Worm (Caenorhabditis elegans) whole organism, early embryonic: ENCODE measurements around the gene wee-1.1.

Experiments used
- B0310.2 ChIP-seq: sonication (generic microtip); optimal IDR thresholded peaks from 2 replicates; lab custom pipeline; 2016; ENCODE audit warnings: mild to moderate bottlenecking, missing genetic modification characterization, missing compliant biosample characterization
- F13C5.2 ChIP-seq: sonication (generic microtip); optimal IDR thresholded peaks from 2 replicates; lab custom pipeline; 2017; ENCODE audit warnings: mild to moderate bottlenecking, missing genetic modification characterization, inconsistent platforms, missing compliant biosample characterization
- aly-1 ChIP-seq: sonication (generic microtip); optimal IDR thresholded peaks from 2 replicates; lab custom pipeline; 2016; ENCODE audit warnings: missing genetic modification characterization, missing compliant biosample characterization
- ama-1 ChIP-seq: fragments of 150-350 bp; optimal IDR thresholded peaks from 2 replicates; lab custom pipeline; 2014
- ceh-13 ChIP-seq: fragments of 200-800 bp; sonication (Bioruptor generic); optimal IDR thresholded peaks from 2 replicates; lab custom pipeline; 2018; ENCODE audit warnings: mild to moderate bottlenecking, missing genetic modification characterization, missing compliant biosample characterization
- ceh-36 ChIP-seq: sonication (generic microtip); optimal IDR thresholded peaks from 2 replicates; lab custom pipeline; 2016; ENCODE audit warnings: missing genetic modification characterization, inconsistent platforms, missing compliant biosample characterization
- ets-7 ChIP-seq: sonication (generic microtip); optimal IDR thresholded peaks from 2 replicates; lab custom pipeline; 2016; ENCODE audit warnings: missing genotype, missing genetic modification characterization, missing compliant biosample characterization
- flt-1 ChIP-seq: fragments of 200-800 bp; sonication (Bioruptor generic); IDR thresholded peaks from 2 replicates; pipeline ENCODE4 v1.3.6; 2022; ENCODE audit warnings: missing genetic modification characterization, missing compliant biosample characterization
- hmbx-1 ChIP-seq: sonication (generic microtip); optimal IDR thresholded peaks from 2 replicates; lab custom pipeline; 2016; ENCODE audit warnings: mild to moderate bottlenecking, missing genetic modification characterization, missing compliant biosample characterization
- hmg-4 ChIP-seq: fragments of 200-800 bp; sonication (Bioruptor generic); optimal IDR thresholded peaks from 2 replicates; lab custom pipeline; 2018; ENCODE audit warnings: mild to moderate bottlenecking, missing genetic modification characterization, missing compliant biosample characterization
- hnd-1 ChIP-seq: sonication (generic microtip); optimal IDR thresholded peaks from 2 replicates; lab custom pipeline; 2016; ENCODE audit warnings: missing genetic modification characterization, missing compliant biosample characterization
- pes-1 ChIP-seq: fragments of 200-800 bp; sonication (Bioruptor generic); IDR thresholded peaks from 2 replicates; pipeline ENCODE4 v1.3.6; 2022; ENCODE audit warnings: missing genetic modification reagents, missing genetic modification characterization, missing compliant biosample characterization
- scrt-1 ChIP-seq: fragments of 200-800 bp; sonication (Bioruptor generic); IDR thresholded peaks from 2 replicates; pipeline ENCODE4 v1.3.6; 2022; ENCODE audit warnings: missing genetic modification characterization, missing compliant biosample characterization
- sea-1 ChIP-seq: fragments of 200-800 bp; sonication (Bioruptor generic); conservative IDR thresholded peaks from 2 replicates; pipeline ENCODE4 v1.3.6; 2022; ENCODE audit warnings: missing genetic modification characterization, missing compliant biosample characterization
- tbx-11 ChIP-seq: fragments of 200-800 bp; sonication (Bioruptor generic); IDR thresholded peaks from 2 replicates; pipeline ENCODE4 v1.3.6; 2022; ENCODE audit warnings: missing genetic modification characterization, missing compliant biosample characterization
- tbx-37 ChIP-seq: fragments of 200-800 bp; sonication (Bioruptor generic); conservative IDR thresholded peaks from 2 replicates; pipeline ENCODE4 v1.3.6; 2022; ENCODE audit warnings: missing genetic modification reagents, missing genetic modification characterization, missing compliant biosample characterization
- tra-4 ChIP-seq: sonication (generic microtip); optimal IDR thresholded peaks from 2 replicates; lab custom pipeline; 2017; ENCODE audit warnings: missing genetic modification characterization, missing compliant biosample characterization

wee-1.1 gene

DNA sequence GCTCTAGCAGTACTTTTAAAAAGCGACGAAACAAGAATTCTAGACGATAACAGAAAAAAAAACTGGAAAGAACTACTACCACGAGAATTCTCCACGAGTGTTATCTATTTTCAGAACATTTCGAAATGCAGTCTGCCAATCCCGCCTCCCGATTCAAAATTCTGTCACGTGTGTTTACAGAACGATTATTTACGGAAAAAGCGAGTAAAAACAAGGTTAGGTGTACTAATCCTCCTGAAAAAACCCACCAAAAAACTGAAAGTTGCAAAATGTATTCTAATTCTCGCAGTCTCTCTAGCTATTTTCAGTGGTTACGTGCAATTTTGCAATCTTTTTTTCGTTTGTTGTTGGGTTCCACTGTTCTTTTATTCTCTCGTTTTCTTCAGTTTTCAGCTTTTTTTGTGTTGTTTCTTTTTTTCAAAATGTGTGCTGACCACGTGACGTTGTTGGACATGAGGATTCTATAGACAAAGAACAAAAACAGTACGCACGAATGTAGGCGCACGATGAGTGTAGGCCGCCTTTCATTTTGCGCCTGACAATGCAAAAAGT is 23.2 kb upstream of the wee-1.1 start:
- TF ChIP-seq tbx-11 (no peak), hmg-4 (GFP tag; lab: Kevin White, UChicago) (no peak), ets-7 (tag; lab: Kevin White, UChicago) (no peak), ama-1 (lab: Kevin White, UChicago) (no peak), flt-1 (GFP tag; lab: Robert Waterston, UW) (no peak), F13C5.2 (tag; lab: Kevin White, UChicago) (no peak), tbx-37 (GFP tag; lab: Robert Waterston, UW) (no peak), B0310.2 (tag; lab: Kevin White, UChicago) (no peak), hmbx-1 (tag; lab: Kevin White, UChicago) (no peak), pes-1 (GFP tag; lab: Robert Waterston, UW) (no peak), ceh-36 (no peak), ceh-13 (GFP tag; lab: Kevin White, UChicago) (no peak), sea-1 (no peak), hnd-1 (tag; lab: Kevin White, UChicago) (no peak), tra-4 (tag; lab: Kevin White, UChicago) (no peak), scrt-1 (GFP tag; lab: Robert Waterston, UW) (no peak)

ce11 chrII:9605954-9606353 is 22.6 kb upstream of the wee-1.1 start:
- TF ChIP-seq pes-1 (GFP tag; lab: Robert Waterston, UW): no peak
- TF ChIP-seq ceh-36: no peak

DNA sequence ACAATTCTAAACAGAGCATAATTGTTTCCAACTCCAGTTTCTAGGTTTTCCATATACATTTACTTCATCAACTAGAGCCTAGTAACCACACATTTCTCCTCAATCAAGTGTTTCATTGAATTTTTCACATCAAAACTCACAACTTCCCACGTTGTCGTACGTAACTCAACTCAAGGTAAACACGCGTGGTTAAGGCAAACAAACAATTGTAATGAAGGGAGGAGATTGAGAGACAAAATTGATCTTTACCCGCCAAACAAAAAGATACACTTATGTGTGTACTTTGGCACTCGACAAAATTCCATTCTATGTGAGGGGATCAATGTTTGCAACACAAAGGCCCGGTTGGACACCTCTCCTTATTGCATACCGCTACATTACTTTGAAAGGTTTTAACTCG is 22.0 kb upstream of the wee-1.1 start, which contains the start of gene nhr-19:
Gene nhr-19, minus strand, starts transcription at position 191 of the 400 bp plus-strand sequence.
- TF ChIP-seq flt-1 (GFP tag; lab: Robert Waterston, UW) (no peak), ceh-36 (no peak), ceh-13 (GFP tag; lab: Kevin White, UChicago) (no peak), tbx-11 (no peak), hnd-1 (tag; lab: Kevin White, UChicago) (no peak)

DNA sequence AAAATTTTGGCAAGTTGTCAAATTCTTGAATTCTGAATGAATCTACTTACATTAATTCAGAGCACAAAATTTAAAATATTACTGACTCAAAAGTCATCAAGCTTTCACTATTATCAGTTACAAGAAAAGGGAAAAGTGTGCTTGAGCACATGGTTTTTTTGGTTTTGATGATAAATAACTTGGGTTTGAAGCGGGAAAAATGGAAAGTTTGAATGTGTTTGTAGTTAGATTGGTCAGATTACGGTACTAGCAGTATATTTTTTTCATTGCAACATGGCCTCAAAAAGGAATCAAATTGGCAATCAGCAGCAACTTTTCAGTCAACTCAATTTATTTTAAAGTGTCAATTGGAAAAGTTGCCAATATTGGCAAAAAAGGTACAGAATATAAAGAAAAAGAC is 21.3 kb upstream of the wee-1.1 start:
- no peak for TF ChIP-seq sea-1
- TF ChIP-seq tbx-37 (GFP tag; lab: Robert Waterston, UW): no peak
- no peak for TF ChIP-seq pes-1 (GFP tag; lab: Robert Waterston, UW)
- TF ChIP-seq hmbx-1 (tag; lab: Kevin White, UChicago): no peak
- TF ChIP-seq tbx-11: no peak
- no peak for TF ChIP-seq ets-7 (tag; lab: Kevin White, UChicago)
- TF ChIP-seq ceh-36: no peak
- no peak for TF ChIP-seq ama-1 (lab: Kevin White, UChicago)
- TF ChIP-seq hnd-1 (tag; lab: Kevin White, UChicago): no peak
- no peak for TF ChIP-seq ceh-13 (GFP tag; lab: Kevin White, UChicago)
- TF ChIP-seq hmg-4 (GFP tag; lab: Kevin White, UChicago): no peak
- no peak for TF ChIP-seq F13C5.2 (tag; lab: Kevin White, UChicago)
- no peak for TF ChIP-seq aly-1 (tag; lab: Kevin White, UChicago)
- no peak for TF ChIP-seq B0310.2 (tag; lab: Kevin White, UChicago)
- TF ChIP-seq scrt-1 (GFP tag; lab: Robert Waterston, UW): no peak
- no peak for TF ChIP-seq tra-4 (tag; lab: Kevin White, UChicago)
- TF ChIP-seq flt-1 (GFP tag; lab: Robert Waterston, UW): no peak

DNA sequence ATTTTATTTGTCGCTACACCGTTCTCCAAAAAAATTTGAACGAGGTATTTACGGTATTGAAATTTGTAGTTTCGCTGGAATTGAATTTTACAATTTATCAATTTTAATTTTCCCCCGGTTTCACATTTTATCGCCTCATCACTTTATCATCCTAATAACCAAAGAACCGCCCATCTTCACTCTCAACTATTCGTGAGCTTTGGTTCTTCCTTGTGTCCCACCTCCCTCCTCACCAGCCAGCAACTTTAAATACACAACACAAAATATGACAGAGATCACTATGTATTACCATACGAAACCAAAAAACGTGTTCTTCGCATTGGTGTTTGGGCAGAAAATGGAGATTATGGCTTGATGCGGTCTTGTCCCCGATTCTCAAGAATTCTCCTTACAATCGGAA is 20.7 kb upstream of the wee-1.1 start:
- TF ChIP-seq scrt-1 (GFP tag; lab: Robert Waterston, UW): no peak
- TF ChIP-seq hnd-1 (tag; lab: Kevin White, UChicago): no peak
- TF ChIP-seq flt-1 (GFP tag; lab: Robert Waterston, UW): no peak
- TF ChIP-seq F13C5.2 (tag; lab: Kevin White, UChicago): no peak
- TF ChIP-seq pes-1 (GFP tag; lab: Robert Waterston, UW): no peak
- no peak for TF ChIP-seq ama-1 (lab: Kevin White, UChicago)
- no peak for TF ChIP-seq hmg-4 (GFP tag; lab: Kevin White, UChicago)
- no peak for TF ChIP-seq tbx-37 (GFP tag; lab: Robert Waterston, UW)
- TF ChIP-seq ets-7 (tag; lab: Kevin White, UChicago): no peak
- TF ChIP-seq sea-1: no peak
- TF ChIP-seq B0310.2 (tag; lab: Kevin White, UChicago): no peak
- no peak for TF ChIP-seq ceh-36
- no peak for TF ChIP-seq tbx-11
- no peak for TF ChIP-seq aly-1 (tag; lab: Kevin White, UChicago)
- no peak for TF ChIP-seq ceh-13 (GFP tag; lab: Kevin White, UChicago)

- TF ChIP-seq tbx-11 (no peak), flt-1 (GFP tag; lab: Robert Waterston, UW) (no peak), F13C5.2 (tag; lab: Kevin White, UChicago) (no peak), ama-1 (lab: Kevin White, UChicago) (no peak), hmbx-1 (tag; lab: Kevin White, UChicago) (no peak), tbx-37 (GFP tag; lab: Robert Waterston, UW) (no peak)
Observed at ce11 chrII:9603419-9603818, 20.1 kb upstream of the wee-1.1 start.

ce11 chrII:9602566-9602965 is 19.2 kb upstream of the wee-1.1 start:
- no peak for TF ChIP-seq flt-1 (GFP tag; lab: Robert Waterston, UW)
- no peak for TF ChIP-seq scrt-1 (GFP tag; lab: Robert Waterston, UW)
- no peak for TF ChIP-seq hmbx-1 (tag; lab: Kevin White, UChicago)
- no peak for TF ChIP-seq ama-1 (lab: Kevin White, UChicago)
- TF ChIP-seq tbx-11: no peak
- no peak for TF ChIP-seq F13C5.2 (tag; lab: Kevin White, UChicago)
- TF ChIP-seq ceh-36: no peak
- no peak for TF ChIP-seq pes-1 (GFP tag; lab: Robert Waterston, UW)
- no peak for TF ChIP-seq aly-1 (tag; lab: Kevin White, UChicago)
- TF ChIP-seq tbx-37 (GFP tag; lab: Robert Waterston, UW): no peak
- TF ChIP-seq B0310.2 (tag; lab: Kevin White, UChicago): no peak
- TF ChIP-seq tra-4 (tag; lab: Kevin White, UChicago): no peak
- TF ChIP-seq hmg-4 (GFP tag; lab: Kevin White, UChicago): no peak
